Worm (Caenorhabditis elegans): ENCODE measurements around the gene nhr-11.

nhr-11 gene

ce11 chrIV:9074244-9074723 lies 4.5 kb downstream of the nhr-11 start, which contains the start of gene mppb-1 (continued):
- peak; percentile 99 for TF ChIP-seq vab-15 (tag; optimal IDR thresholded peaks at IDR 0.05)
- peak; percentile 80 for TF ChIP-seq lin-13 (GFP tag; optimal IDR thresholded peaks at IDR 0.05)
- peak; percentile 81 for TF ChIP-seq ceh-8 (GFP tag; optimal IDR thresholded peaks at IDR 0.05)
- TF ChIP-seq nhr-19 (GFP tag; conservative IDR thresholded peaks at IDR 0.05) = peak; percentile 85
- peak; percentile 93 for TF ChIP-seq nhr-47 (tag; optimal IDR thresholded peaks at IDR 0.05)
- peak; percentile 52 for TF ChIP-seq lin-15B (tag; optimal IDR thresholded peaks at IDR 0.05)
- TF ChIP-seq C04F5.9 (tag; optimal IDR thresholded peaks at IDR 0.05) = peak; percentile 84
- TF ChIP-seq fos-1 (tag; optimal IDR thresholded peaks at IDR 0.05) = peak; percentile 61
- TF ChIP-seq efl-1 (optimal IDR thresholded peaks at IDR 0.05) = peak; percentile 85 to 97
- peak; percentile 96 to 99 for TF ChIP-seq efl-1 (GFP tag; optimal IDR thresholded peaks at IDR 0.05 in 1 of 2)
- TF ChIP-seq lsy-2 (tag; optimal IDR thresholded peaks at IDR 0.05) = peak; percentile 79 to 88
- TF ChIP-seq unc-98 (GFP tag; IDR thresholded peaks at IDR 0.05) = peak; percentile 80
- TF ChIP-seq grh-1 (GFP tag; IDR thresholded peaks at IDR 0.05) = peak; percentile 69
- TF ChIP-seq ets-5 (GFP tag; IDR thresholded peaks at IDR 0.05) = no peak
- peak; percentile 92 for TF ChIP-seq irx-1 (tag; optimal IDR thresholded peaks at IDR 0.05)
- TF ChIP-seq fkh-4 (tag; optimal IDR thresholded peaks at IDR 0.05; ENCODE audit: borderline replicate concordance) = peak; percentile 94
- peak; percentile 76 for TF ChIP-seq jun-1 (tag; optimal IDR thresholded peaks at IDR 0.05)
- peak; percentile 32 for TF ChIP-seq C34B4.2 (tag; optimal IDR thresholded peaks at IDR 0.05)
- TF ChIP-seq C16A3.4 (tag; optimal IDR thresholded peaks at IDR 0.05) = peak; percentile 81
- TF ChIP-seq nhr-28 (tag; optimal IDR thresholded peaks at IDR 0.05) = no peak
- peak; percentile 69 for TF ChIP-seq lin-39 (tag; optimal IDR thresholded peaks at IDR 0.05)
- peak; percentile 75 for TF ChIP-seq zip-4 (GFP tag; optimal IDR thresholded peaks at IDR 0.05)
- TF ChIP-seq mef-2 (tag; optimal IDR thresholded peaks at IDR 0.05) = peak; percentile 6
- TF ChIP-seq elt-2 (tag; optimal IDR thresholded peaks at IDR 0.05) = peak; percentile 72
- TF ChIP-seq isw-1 (GFP tag; IDR thresholded peaks at IDR 0.05) = peak; percentile 81
- peak; percentile 93 for TF ChIP-seq pax-3 (tag; optimal IDR thresholded peaks at IDR 0.05)
- no peak for TF ChIP-seq hlh-17 (GFP tag; optimal IDR thresholded peaks at IDR 0.05; ENCODE audit: borderline replicate concordance)
- TF ChIP-seq nhr-90 (tag; optimal IDR thresholded peaks at IDR 0.05; ENCODE audit: poor library complexity) = peak; percentile 94
- no peak for TF ChIP-seq nhr-84 (tag; optimal IDR thresholded peaks at IDR 0.05)
- peak; percentile 23 for TF ChIP-seq aly-2 (tag; optimal IDR thresholded peaks at IDR 0.05)
- TF ChIP-seq egl-13 (tag; optimal IDR thresholded peaks at IDR 0.05) = peak; percentile 90
- TF ChIP-seq fkh-10 (GFP tag; optimal IDR thresholded peaks at IDR 0.05) = peak; percentile 41
- TF ChIP-seq ceh-88 (GFP tag; IDR thresholded peaks at IDR 0.05) = peak; percentile 70
- TF ChIP-seq dsc-1 (tag; optimal IDR thresholded peaks at IDR 0.05) = peak; percentile 92
- TF ChIP-seq snu-23 (GFP tag; optimal IDR thresholded peaks at IDR 0.05) = peak; percentile 90
- peak in 1 of 2 experiments; percentile 94 for TF ChIP-seq ztf-11 (tag; optimal IDR thresholded peaks at IDR 0.05)
- peak in 2 of 6 experiments; percentile 22 to 51 for TF ChIP-seq elt-3 (tag; optimal IDR thresholded peaks at IDR 0.05)
- TF ChIP-seq hlh-4 (tag; optimal IDR thresholded peaks at IDR 0.05) = peak; percentile 8
- TF ChIP-seq unc-62 (GFP tag; optimal IDR thresholded peaks at IDR 0.05) = no peak

- TF ChIP-seq efl-1 (optimal IDR thresholded peaks at IDR 0.05) = no peak
- TF ChIP-seq efl-1 (GFP tag; optimal IDR thresholded peaks at IDR 0.05 in 1 of 2) = peak; percentile 3 to 88
- TF ChIP-seq nhr-84 (tag; optimal IDR thresholded peaks at IDR 0.05) = no peak
- peak in 1 of 3 experiments; percentile 14 for TF ChIP-seq dpl-1 (GFP tag; optimal IDR thresholded peaks at IDR 0.05)
Observed at ce11 chrIV:9078469-9078868, 8.7 kb downstream of the nhr-11 start, which contains the start of gene mans-4. Gene mans-4 (minus strand): TSS chrIV:9078569.
